Fruit fly (Drosophila melanogaster): ENCODE results near the gene CG6144.

CG6144 gene

dm6 chr2L:10522174-10522893, 33.8 kb downstream of the CG6144 start (continued):
- TF ChIP-seq CG17359 (tag; optimal IDR thresholded peaks at IDR 0.05): peak; percentile 49
- no peak for TF ChIP-seq Taf1 (GFP tag; IDR thresholded peaks at IDR 0.05)
- no peak for TF ChIP-seq ERR (GFP tag; optimal IDR thresholded peaks at IDR 0.05)
- no peak for TF ChIP-seq CG17612 (GFP tag; IDR thresholded peaks at IDR 0.05)
- TF ChIP-seq Bdp1 (GFP tag; optimal IDR thresholded peaks at IDR 0.05): no peak
- 0 out of 3 replicates have a peak, but pooled peaks have one; percentile 41 for TF ChIP-seq CG2889 (GFP tag; IDR thresholded peaks at IDR 0.05)
- TF ChIP-seq Gsc (GFP tag; IDR thresholded peaks at IDR 0.05): no peak
- TF ChIP-seq CG12769 (tag; optimal IDR thresholded peaks at IDR 0.05): peak; percentile 73
- no peak for TF ChIP-seq hb (GFP tag; IDR thresholded peaks at IDR 0.05; ENCODE audit: partially characterized antibody)
- peak; percentile 64 for TF ChIP-seq CG2712 (tag; optimal IDR thresholded peaks at IDR 0.05)
- no peak for TF ChIP-seq prd (optimal IDR thresholded peaks at IDR 0.05)
- peak; percentile 71; the same call in 2 of the 3 replicates for TF ChIP-seq prd (GFP tag; IDR thresholded peaks at IDR 0.05)
- no peak for TF ChIP-seq dmrt11E (tag; optimal IDR thresholded peaks at IDR 0.05)
- peak; percentile 10 for TF ChIP-seq CG18011 (GFP tag; optimal IDR thresholded peaks at IDR 0.05)
- TF ChIP-seq HmgZ (tag; optimal IDR thresholded peaks at IDR 0.05): no peak
- TF ChIP-seq CG7786 (GFP tag; optimal IDR thresholded peaks at IDR 0.05): no peak
- no peak for TF ChIP-seq Ravus (GFP tag; IDR thresholded peaks at IDR 0.05)
- TF ChIP-seq vfl (GFP tag; optimal IDR thresholded peaks at IDR 0.05): no peak
- TF ChIP-seq CG1529 (GFP tag; optimal IDR thresholded peaks at IDR 0.05): peak; percentile 13
- TF ChIP-seq run (tag; optimal IDR thresholded peaks at IDR 0.05): peak; percentile 47
- peak; percentile 69; the same call in 2 of the 3 replicates for TF ChIP-seq CG11456 (GFP tag; IDR thresholded peaks at IDR 0.05)
- peak; percentile 24 for TF ChIP-seq cato (GFP tag; optimal IDR thresholded peaks at IDR 0.05; ENCODE audit: borderline replicate concordance)
- no peak; the same call in 2 of the 3 replicates for TF ChIP-seq z (GFP tag; IDR thresholded peaks at IDR 0.05)
- peak; percentile 81 for TF ChIP-seq gem (tag; optimal IDR thresholded peaks at IDR 0.05)
- TF ChIP-seq CG12391 (tag; optimal IDR thresholded peaks at IDR 0.05): peak; percentile 67
- TF ChIP-seq dati (GFP tag; IDR thresholded peaks at IDR 0.05): no peak
- TF ChIP-seq CG15269 (tag; optimal IDR thresholded peaks at IDR 0.05): peak; percentile 76
- TF ChIP-seq Usf (GFP tag; optimal IDR thresholded peaks at IDR 0.05): no peak
- TF ChIP-seq wek (GFP tag; optimal IDR thresholded peaks at IDR 0.05): no peak
- no peak for TF ChIP-seq CG3407 (GFP tag; optimal IDR thresholded peaks at IDR 0.05)
- peak; percentile 45; the same call in 1 of the 2 replicates for TF ChIP-seq CG32532 (GFP tag; IDR thresholded peaks at IDR 0.05)
- no peak for TF ChIP-seq p53 (GFP tag; optimal IDR thresholded peaks at IDR 0.05)
- peak; percentile 65 for TF ChIP-seq CG4404 (GFP tag; IDR thresholded peaks at IDR 0.05)
- TF ChIP-seq lov (optimal IDR thresholded peaks at IDR 0.05): no peak
- no peak for TF ChIP-seq lov (GFP tag; IDR thresholded peaks at IDR 0.05)
- peak; percentile 68 for TF ChIP-seq ttk (GFP tag; IDR thresholded peaks at IDR 0.05)
- no peak for TF ChIP-seq zfh2 (GFP tag; optimal IDR thresholded peaks at IDR 0.05)
- TF ChIP-seq pnt (GFP tag; optimal IDR thresholded peaks at IDR 0.05): no peak
- TF ChIP-seq nerfin-2 (GFP tag; IDR thresholded peaks at IDR 0.05; ENCODE audit: partially characterized antibody): no peak
- no peak for TF ChIP-seq CG8290 (GFP tag; optimal IDR thresholded peaks at IDR 0.05)
- peak in 1 of 2 experiments; percentile 21 for TF ChIP-seq CG8290 (tag; optimal IDR thresholded peaks at IDR 0.05)
- no peak for TF ChIP-seq cg (GFP tag; optimal IDR thresholded peaks at IDR 0.05)
- peak; percentile 83 for TF ChIP-seq CG11504 (tag; optimal IDR thresholded peaks at IDR 0.05)
- TF ChIP-seq CG6175 (GFP tag; IDR thresholded peaks at IDR 0.05): no peak
- TF ChIP-seq Antp (GFP tag; optimal IDR thresholded peaks at IDR 0.05): no peak
- peak; percentile 77 for TF ChIP-seq CG30403 (GFP tag; optimal IDR thresholded peaks at IDR 0.05)
- no peak for TF ChIP-seq ato (GFP tag; IDR thresholded peaks at IDR 0.05; ENCODE audit: partially characterized antibody)
- peak; percentile 21 for TF ChIP-seq CG8388 (GFP tag; optimal IDR thresholded peaks at IDR 0.05)
- no peak for TF ChIP-seq Hmx (GFP tag; optimal IDR thresholded peaks at IDR 0.05)
- TF ChIP-seq Dref (GFP tag; IDR thresholded peaks at IDR 0.05): no peak
- peak; percentile 52 for TF ChIP-seq CG17385 (GFP tag; optimal IDR thresholded peaks at IDR 0.05)

All from whole organism, embryonic.